In the genomic region with DNA sequence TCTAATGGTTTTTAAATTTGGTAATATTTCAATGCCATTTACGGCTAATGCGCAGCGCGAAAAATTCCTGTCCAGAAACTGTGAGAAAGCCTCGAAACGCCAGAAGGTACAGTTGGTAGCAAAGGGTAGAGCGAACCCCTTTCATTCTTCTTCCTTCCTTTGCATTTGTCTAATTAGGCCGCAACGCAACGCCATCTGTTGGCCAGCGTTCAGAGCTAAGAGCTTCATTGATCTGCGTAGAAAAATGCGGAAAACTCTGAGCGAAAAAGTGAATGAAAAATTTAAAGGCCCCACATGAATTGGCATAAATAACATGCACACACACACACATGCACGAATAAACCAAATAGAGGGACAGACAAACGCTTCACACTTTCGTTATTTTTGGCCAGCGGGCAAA, we compare ENCODE assay signal across 2 fruit fly cellular contexts.
TF ChIP-seq lines count a peak whose summit lies in the region.

No protein-coding gene starts in this region.

- peak; percentile 53 to 58 for TF ChIP-seq CTCF in S2 (optimal IDR thresholded peaks at IDR 0.05; lab: Kevin White, UChicago)
- peak; percentile 79 for TF ChIP-seq CTCF in whole organism, embryonic (GFP tag; optimal IDR thresholded peaks at IDR 0.05; lab: Kevin White, UChicago)

TF ChIP-seq in whole organism, embryonic, 481 proteins besides CTCF, POLR2A, EP300 and RAD21:
- no peak for TF ChIP-seq CG17328 (GFP tag; IDR thresholded peaks at IDR 0.05; lab: Robert Waterston, UW)
- no peak for TF ChIP-seq Rfx (GFP tag; IDR thresholded peaks at IDR 0.05; lab: Robert Waterston, UW)
- no peak for TF ChIP-seq B-H2 (GFP tag; optimal IDR thresholded peaks at IDR 0.05; lab: Kevin White, UChicago)
- no peak for TF ChIP-seq chn (GFP tag; optimal IDR thresholded peaks at IDR 0.05; lab: Kevin White, UChicago)
- no peak for TF ChIP-seq Nf-YB (GFP tag; optimal IDR thresholded peaks at IDR 0.05; lab: Kevin White, UChicago)
- TF ChIP-seq pb (GFP tag; optimal IDR thresholded peaks at IDR 0.05; lab: Kevin White, UChicago) = no peak
- no peak for TF ChIP-seq Lhr (GFP tag; optimal IDR thresholded peaks at IDR 0.05; lab: Kevin White, UChicago)
- TF ChIP-seq CG14965 (GFP tag; optimal IDR thresholded peaks at IDR 0.05; lab: Kevin White, UChicago; ENCODE audit: borderline replicate concordance) = no peak
- TF ChIP-seq row (GFP tag; IDR thresholded peaks at IDR 0.05; lab: Robert Waterston, UW) = no peak
- TF ChIP-seq trem (tag; optimal IDR thresholded peaks at IDR 0.05; lab: Kevin White, UChicago) = no peak
- TF ChIP-seq kay (GFP tag; optimal IDR thresholded peaks at IDR 0.05; lab: Kevin White, UChicago) = no peak
- no peak for TF ChIP-seq CG9876 (GFP tag; optimal IDR thresholded peaks at IDR 0.05; lab: Kevin White, UChicago)
- TF ChIP-seq ssp (GFP tag; IDR thresholded peaks at IDR 0.05; lab: Robert Waterston, UW) = no peak
- no peak for TF ChIP-seq ttk (GFP tag; IDR thresholded peaks at IDR 0.05; lab: Robert Waterston, UW)
- no peak for TF ChIP-seq CG3847 (GFP tag; IDR thresholded peaks at IDR 0.05; lab: Robert Waterston, UW)
- TF ChIP-seq CG11560 (tag; IDR thresholded peaks at IDR 0.05; lab: Robert Waterston, UW) = no peak
